Fruit fly (Drosophila melanogaster) whole organism, adult: ENCODE measurements around the gene Cpr65Ay.

Experiments
- CG11617 ChIP-seq: fragments of 200-800 bp; sonication (Bioruptor generic); optimal IDR thresholded peaks from 2 replicates; lab custom pipeline; 2017; ENCODE audit warnings: mild to moderate bottlenecking, missing biosample characterization, missing genetic modification reagents, missing genetic modification characterization
- CG12768 ChIP-seq: fragments of 200-800 bp; sonication (Bioruptor generic); optimal IDR thresholded peaks from 2 replicates; lab custom pipeline; 2017; ENCODE audit warnings: missing biosample characterization, missing genetic modification characterization, mild to moderate bottlenecking, moderate library complexity, missing genetic modification reagents
- CG14711 ChIP-seq: fragments of 200-800 bp; sonication (Bioruptor generic); optimal IDR thresholded peaks from 2 replicates; lab custom pipeline; 2018; ENCODE audit warnings: missing biosample characterization, mild to moderate bottlenecking, missing genetic modification characterization, moderate library complexity
- CG1620 ChIP-seq: fragments of 200-800 bp; sonication (Bioruptor generic); optimal IDR thresholded peaks from 2 replicates; lab custom pipeline; 2016; ENCODE audit warnings: missing biosample characterization, missing genetic modification characterization
- CG33017 ChIP-seq: fragments of 200-800 bp; sonication (Bioruptor generic); optimal IDR thresholded peaks from 2 replicates; lab custom pipeline; 2018; ENCODE audit warnings: missing biosample characterization, mild to moderate bottlenecking, missing genetic modification characterization, moderate library complexity
- CG5204 ChIP-seq: fragments of 200-800 bp; sonication (Bioruptor generic); optimal IDR thresholded peaks from 2 replicates; lab custom pipeline; 2016; ENCODE audit warnings: missing biosample characterization, missing genetic modification characterization
- CG7045 ChIP-seq: fragments of 200-800 bp; sonication (Bioruptor generic); optimal IDR thresholded peaks from 2 replicates; lab custom pipeline; 2017; ENCODE audit warnings: missing biosample characterization, mild to moderate bottlenecking, missing genetic modification characterization
- CG7101 ChIP-seq: fragments of 200-800 bp; sonication (Bioruptor generic); optimal IDR thresholded peaks from 2 replicates; lab custom pipeline; 2018; ENCODE audit warnings: missing biosample characterization, mild to moderate bottlenecking, missing genetic modification characterization, moderate library complexity
- Clk ChIP-seq: fragments of 200-800 bp; sonication (Bioruptor generic); optimal IDR thresholded peaks from 2 replicates; lab custom pipeline; 2017; ENCODE audit warnings: missing biosample characterization, missing genetic modification characterization
- Crg-1 ChIP-seq: fragments of 200-800 bp; sonication (Bioruptor generic); optimal IDR thresholded peaks from 2 replicates; lab custom pipeline; 2016; ENCODE audit warnings: missing biosample characterization, missing genetic modification characterization
- Hr96 ChIP-seq: fragments of 200-800 bp; sonication (Bioruptor generic); optimal IDR thresholded peaks from 2 replicates; lab custom pipeline; 2016; ENCODE audit warnings: missing biosample characterization, missing genetic modification characterization
- Mnt ChIP-seq: fragments of 200-800 bp; sonication (Bioruptor generic); optimal IDR thresholded peaks from 2 replicates; lab custom pipeline; 2016; ENCODE audit warnings: missing biosample characterization, mild to moderate bottlenecking, missing genetic modification characterization
- bab1 ChIP-seq: fragments of 200-800 bp; sonication (Bioruptor generic); optimal IDR thresholded peaks from 3 replicates; lab custom pipeline; 2019; ENCODE audit warnings: missing biosample characterization, mild to moderate bottlenecking, missing genetic modification characterization, moderate library complexity
- cic ChIP-seq: fragments of 200-800 bp; sonication (Bioruptor generic); optimal IDR thresholded peaks from 2 replicates; lab custom pipeline; 2017; ENCODE audit warnings: missing biosample characterization, mild to moderate bottlenecking, missing genetic modification characterization, moderate library complexity
- cnc ChIP-seq, 2 experiments: fragments of >200 bp; optimal IDR thresholded peaks; 2 replicates each; lab custom pipeline; 2017
- kay ChIP-seq: fragments of 200-800 bp; sonication (Bioruptor generic); peaks from one replicate; lab custom pipeline; 2016; ENCODE audit warnings: missing biosample characterization, missing genetic modification characterization, borderline replicate concordance
- ovo ChIP-seq: fragments of 200-800 bp; sonication (Bioruptor generic); optimal IDR thresholded peaks from 2 replicates; lab custom pipeline; 2016; ENCODE audit warnings: missing biosample characterization, missing genetic modification characterization
- pad ChIP-seq: fragments of 200-800 bp; sonication (Bioruptor generic); optimal IDR thresholded peaks from 3 replicates; lab custom pipeline; 2017; ENCODE audit warnings: missing biosample characterization, missing genetic modification characterization, mild to moderate bottlenecking, moderate library complexity, missing genetic modification reagents
- tj ChIP-seq: fragments of 200-800 bp; sonication (Bioruptor generic); optimal IDR thresholded peaks from 3 replicates; lab custom pipeline; 2017; ENCODE audit warnings: missing biosample characterization, mild to moderate bottlenecking, missing genetic modification characterization, moderate library complexity
- toe ChIP-seq: fragments of 200-800 bp; sonication (Bioruptor generic); optimal IDR thresholded peaks from 2 replicates; lab custom pipeline; 2016; ENCODE audit warnings: missing biosample characterization, missing genetic modification characterization

Cpr65Ay gene

dm6 chr3L:6161997-6162396 is 3.6 kb upstream of the Cpr65Ay start:
- TF ChIP-seq Clk (GFP tag; lab: Kevin White, UChicago) (no peak), cnc (optimal IDR thresholded peaks at IDR 0.05; lab: Kevin White, UChicago) (no peak), CG33017 (tag; lab: Kevin White, UChicago) (no peak), bab1 (GFP tag; lab: Kevin White, UChicago) (no peak), Crg-1 (GFP tag; lab: Kevin White, UChicago) (no peak), CG7101 (tag; lab: Kevin White, UChicago) (no peak), CG14711 (tag; lab: Kevin White, UChicago) (no peak), pad (GFP tag; lab: Kevin White, UChicago) (no peak), ovo (GFP tag; lab: Kevin White, UChicago) (no peak), cic (GFP tag; lab: Kevin White, UChicago) (no peak), Hr96 (GFP tag; lab: Kevin White, UChicago) (no peak), CG5204 (no peak), Mnt (GFP tag; lab: Kevin White, UChicago) (no peak), CG12768 (GFP tag; lab: Kevin White, UChicago) (no peak), CG1620 (GFP tag; lab: Kevin White, UChicago) (no peak), kay (no peak), tj (GFP tag; lab: Kevin White, UChicago) (no peak), toe (no peak), CG11617 (GFP tag; lab: Kevin White, UChicago) (no peak)

dm6 chr3L:6160514-6160913 is 2.1 kb upstream of the Cpr65Ay start, which contains the start of gene Cpr65Az:
TSS of gene Cpr65Az (plus strand) at chr3L:6160814.
- TF ChIP-seq Crg-1 (GFP tag; lab: Kevin White, UChicago) (no peak), CG11617 (GFP tag; lab: Kevin White, UChicago) (no peak), CG12768 (GFP tag; lab: Kevin White, UChicago) (no peak), cic (GFP tag; lab: Kevin White, UChicago) (no peak), ovo (GFP tag; lab: Kevin White, UChicago) (no peak)

DNA sequence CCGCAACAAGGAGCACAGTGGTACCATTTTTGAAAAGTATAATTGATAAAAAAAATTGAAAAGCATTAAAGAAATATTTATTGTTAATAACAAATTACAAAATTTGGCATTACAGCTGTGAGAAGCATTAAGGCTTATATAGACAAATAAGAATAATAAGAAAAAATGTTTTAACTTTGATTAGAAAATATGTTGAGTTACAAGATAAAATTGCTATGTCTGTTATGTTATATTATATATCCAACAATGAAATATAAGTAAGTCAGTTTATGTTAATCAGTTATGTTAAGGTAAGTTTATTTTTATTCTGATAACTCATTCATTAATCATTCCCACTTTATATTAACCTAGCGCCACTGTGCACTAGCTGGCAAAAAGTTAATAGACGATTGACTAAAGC is 1.4 kb upstream of the Cpr65Ay start:
- TF ChIP-seq Clk (GFP tag; lab: Kevin White, UChicago) (no peak), Crg-1 (GFP tag; lab: Kevin White, UChicago) (no peak), ovo (GFP tag; lab: Kevin White, UChicago) (no peak), CG7101 (tag; lab: Kevin White, UChicago) (no peak), CG14711 (tag; lab: Kevin White, UChicago) (no peak), CG11617 (GFP tag; lab: Kevin White, UChicago) (no peak), CG1620 (GFP tag; lab: Kevin White, UChicago) (no peak), CG12768 (GFP tag; lab: Kevin White, UChicago) (no peak)

DNA sequence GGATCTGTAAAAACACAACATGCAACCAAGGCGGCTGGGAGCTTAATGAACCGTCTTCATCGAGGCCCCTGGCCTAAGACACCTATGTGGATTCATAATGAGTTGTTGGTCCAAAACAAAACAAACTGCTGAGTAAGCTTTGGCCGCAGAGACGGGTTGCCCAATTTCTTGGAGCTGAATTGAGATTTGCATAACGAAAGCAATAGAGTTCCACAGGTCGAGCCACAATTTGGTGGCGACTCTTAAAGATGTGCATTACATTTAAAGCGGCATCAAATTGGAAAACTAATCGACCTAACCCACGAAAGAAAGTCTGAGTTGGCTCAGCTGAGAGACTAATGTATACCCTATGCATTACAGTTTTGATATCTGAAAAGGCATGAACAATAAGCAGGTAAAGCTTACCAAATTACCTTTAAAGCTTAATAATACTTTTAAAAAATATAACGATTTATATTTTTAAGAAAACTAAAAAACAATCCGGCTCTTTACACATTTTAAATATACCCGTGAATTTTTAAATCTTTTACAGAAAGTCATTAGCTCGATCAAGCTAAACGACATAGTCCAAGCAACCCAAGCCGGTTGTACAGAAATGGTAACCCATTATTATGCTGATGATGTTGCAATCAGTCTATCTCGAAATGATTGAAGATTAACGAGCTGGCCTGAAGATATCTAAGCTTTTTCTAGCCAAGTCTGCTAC is 950 bp downstream of the Cpr65Ay start, which contains the start of gene CG13297:
CG13297 (minus strand) TSS at position 51 of the 706 bp plus-strand sequence.
- TF ChIP-seq cnc (optimal IDR thresholded peaks at IDR 0.05; lab: Kevin White, UChicago) (no peak), toe (no peak), tj (GFP tag; lab: Kevin White, UChicago) (no peak), Clk (GFP tag; lab: Kevin White, UChicago) (no peak), pad (GFP tag; lab: Kevin White, UChicago) (no peak), CG11617 (GFP tag; lab: Kevin White, UChicago) (no peak), ovo (GFP tag; lab: Kevin White, UChicago) (no peak), Mnt (GFP tag; lab: Kevin White, UChicago) (no peak), CG12768 (GFP tag; lab: Kevin White, UChicago) (no peak), CG7101 (tag; lab: Kevin White, UChicago) (no peak), CG33017 (tag; lab: Kevin White, UChicago) (no peak)

DNA sequence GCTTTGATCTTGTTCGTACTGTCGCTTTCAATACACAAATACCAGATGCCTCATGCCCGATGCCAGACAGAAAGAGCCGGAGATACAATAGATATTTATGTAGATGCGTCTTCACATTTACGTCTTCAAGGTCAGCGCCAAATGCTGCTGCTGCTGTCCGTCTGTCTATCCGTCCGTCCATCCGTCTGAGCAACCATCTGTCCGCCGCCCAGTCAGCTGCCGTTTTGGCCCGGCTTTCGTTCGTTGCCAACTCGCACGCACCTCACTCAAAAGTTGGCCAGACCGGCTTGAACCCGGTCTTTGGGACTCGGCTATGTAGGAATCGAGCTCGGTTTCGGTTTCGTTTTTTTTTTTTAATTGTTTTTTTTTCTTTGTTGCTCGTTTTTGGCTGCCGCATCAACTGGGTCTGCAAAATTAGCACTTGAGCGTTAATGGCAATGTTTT is 3.5 kb downstream of the Cpr65Ay start:
- TF ChIP-seq Mnt (GFP tag; lab: Kevin White, UChicago) (no peak), CG33017 (tag; lab: Kevin White, UChicago) (no peak), cic (GFP tag; lab: Kevin White, UChicago) (no peak), Hr96 (GFP tag; lab: Kevin White, UChicago) (no peak), bab1 (GFP tag; lab: Kevin White, UChicago) (no peak), CG12768 (GFP tag; lab: Kevin White, UChicago) (no peak), CG5204 (no peak), CG1620 (GFP tag; lab: Kevin White, UChicago) (no peak), cnc (optimal IDR thresholded peaks at IDR 0.05; lab: Kevin White, UChicago) (no peak), CG14711 (tag; lab: Kevin White, UChicago) (no peak), kay (no peak), ovo (GFP tag; lab: Kevin White, UChicago) (no peak), pad (GFP tag; lab: Kevin White, UChicago) (no peak), Clk (GFP tag; lab: Kevin White, UChicago) (no peak), CG7101 (tag; lab: Kevin White, UChicago) (no peak), CG7045 (no peak)

dm6 chr3L:6152531-6152930 is 5.9 kb downstream of the Cpr65Ay start, which contains the start of gene Acp65Aa:
TSS of gene Acp65Aa (minus strand) at chr3L:6152745.
- no peak for TF ChIP-seq kay
- TF ChIP-seq Crg-1 (GFP tag; lab: Kevin White, UChicago) = no peak
- TF ChIP-seq Hr96 (GFP tag; lab: Kevin White, UChicago) = no peak
- no peak for TF ChIP-seq CG14711 (tag; lab: Kevin White, UChicago)
- TF ChIP-seq pad (GFP tag; lab: Kevin White, UChicago) = no peak
- no peak for TF ChIP-seq Mnt (GFP tag; lab: Kevin White, UChicago)
- TF ChIP-seq cnc (optimal IDR thresholded peaks at IDR 0.05; lab: Kevin White, UChicago) = no peak
- TF ChIP-seq Clk (GFP tag; lab: Kevin White, UChicago) = no peak
- TF ChIP-seq CG12768 (GFP tag; lab: Kevin White, UChicago) = no peak
